Fruit fly (Drosophila melanogaster) whole organism, adult: ENCODE data around the gene zetaCOP.

Source experiments
- CG11617 ChIP-seq: fragments of 200-800 bp; sonication (Bioruptor generic); optimal IDR thresholded peaks from 2 replicates; lab custom pipeline; 2017; ENCODE audit warnings: mild to moderate bottlenecking, missing biosample characterization, missing genetic modification reagents, missing genetic modification characterization
- CG7045 ChIP-seq: fragments of 200-800 bp; sonication (Bioruptor generic); optimal IDR thresholded peaks from 2 replicates; lab custom pipeline; 2017; ENCODE audit warnings: missing biosample characterization, mild to moderate bottlenecking, missing genetic modification characterization
- Crg-1 ChIP-seq: fragments of 200-800 bp; sonication (Bioruptor generic); optimal IDR thresholded peaks from 2 replicates; lab custom pipeline; 2016; ENCODE audit warnings: missing biosample characterization, missing genetic modification characterization
- Hr96 ChIP-seq: fragments of 200-800 bp; sonication (Bioruptor generic); optimal IDR thresholded peaks from 2 replicates; lab custom pipeline; 2016; ENCODE audit warnings: missing biosample characterization, missing genetic modification characterization
- pad ChIP-seq: fragments of 200-800 bp; sonication (Bioruptor generic); optimal IDR thresholded peaks from 3 replicates; lab custom pipeline; 2017; ENCODE audit warnings: missing biosample characterization, missing genetic modification characterization, mild to moderate bottlenecking, moderate library complexity, missing genetic modification reagents
- toe ChIP-seq: fragments of 200-800 bp; sonication (Bioruptor generic); optimal IDR thresholded peaks from 2 replicates; lab custom pipeline; 2016; ENCODE audit warnings: missing biosample characterization, missing genetic modification characterization

DNA sequence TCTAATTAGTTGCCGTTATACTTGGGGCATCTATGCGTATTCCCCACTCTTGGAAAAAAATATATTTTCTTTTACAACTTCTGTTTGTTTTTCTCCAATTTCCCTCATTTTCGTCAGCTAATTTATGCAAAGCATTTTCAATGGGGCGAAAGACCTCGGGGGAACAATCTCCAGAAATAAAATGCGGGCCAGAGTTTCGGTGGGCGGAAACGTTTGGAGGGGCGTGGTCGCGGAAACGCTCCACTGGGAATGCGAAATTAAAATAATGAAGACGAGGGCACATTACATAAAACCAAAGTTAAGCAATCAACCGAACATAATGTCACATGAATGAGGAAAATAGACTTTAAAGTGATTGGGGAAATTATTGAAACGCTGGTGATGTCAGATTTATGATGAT is 32.3 kb downstream of the zetaCOP start:
- no peak for TF ChIP-seq toe (GFP tag; lab: Kevin White, UChicago)
- no peak for TF ChIP-seq pad
- no peak for TF ChIP-seq Hr96 (GFP tag; lab: Kevin White, UChicago)
- no peak for TF ChIP-seq Crg-1 (GFP tag; lab: Kevin White, UChicago)
- TF ChIP-seq CG7045 (GFP tag; lab: Kevin White, UChicago) = no peak
- no peak for TF ChIP-seq CG11617
